Worm (Caenorhabditis elegans) whole organism, L4 larva: ENCODE results near the gene comt-5.

Source experiments
- F49E8.2 ChIP-seq: sonication (generic microtip); optimal IDR thresholded peaks from 2 replicates; lab custom pipeline; 2016; ENCODE audit warnings: missing compliant biosample characterization, mild to moderate bottlenecking, missing genetic modification characterization, borderline replicate concordance
- T20F7.1 ChIP-seq: fragments of 200-800 bp; sonication (Bioruptor generic); optimal IDR thresholded peaks from 2 replicates; lab custom pipeline; 2018; ENCODE audit warnings: mild to moderate bottlenecking, missing genetic modification characterization, missing compliant biosample characterization
- Y105C5A.15 ChIP-seq: fragments of 200-800 bp; sonication (Bioruptor generic); IDR thresholded peaks from 2 replicates; pipeline ENCODE4 v1.3.6; 2022; ENCODE audit warnings: missing genetic modification characterization, missing compliant biosample characterization
- aly-2 ChIP-seq: sonication (generic microtip); optimal IDR thresholded peaks from 2 replicates; lab custom pipeline; 2018; ENCODE audit warnings: missing biosample characterization, missing genetic modification characterization
- ceh-44 ChIP-seq: fragments of 200-800 bp; sonication (Bioruptor generic); IDR thresholded peaks from 2 replicates; pipeline ENCODE4 v1.3.6; 2022; ENCODE audit warnings: missing genetic modification reagents, missing genetic modification characterization, missing compliant biosample characterization
- ceh-62 ChIP-seq: sonication (generic microtip); optimal IDR thresholded peaks from 2 replicates; lab custom pipeline; 2017; ENCODE audit warnings: missing biosample characterization, missing genetic modification characterization
- ceh-82 ChIP-seq: sonication (generic microtip); optimal IDR thresholded peaks from 2 replicates; lab custom pipeline; 2017; ENCODE audit warnings: missing biosample characterization, missing genetic modification characterization
- ces-1 ChIP-seq: fragments of 150-350 bp; sonication (generic microtip); optimal IDR thresholded peaks from 4 replicates; lab custom pipeline; 2014; ENCODE audit warnings: missing biosample characterization, missing genetic modification reagents, missing genetic modification characterization
- cey-2 ChIP-seq: sonication (generic microtip); optimal IDR thresholded peaks from 3 replicates; lab custom pipeline; 2017; ENCODE audit warnings: missing genetic modification characterization, mild to moderate bottlenecking, missing compliant biosample characterization, antibody characterized with exemption, borderline replicate concordance; ENCODE audit not compliant: insufficient read depth
- dmd-6 ChIP-seq: fragments of 200-800 bp; sonication (Bioruptor generic); IDR thresholded peaks from 2 replicates; pipeline ENCODE4 v1.3.6; 2022; ENCODE audit warnings: missing genetic modification reagents, missing genetic modification characterization, missing compliant biosample characterization
- fos-1 ChIP-seq: fragments of 150-350 bp; optimal IDR thresholded peaks from 2 replicates; lab custom pipeline; 2014; ENCODE audit warnings: missing biosample characterization, missing genetic modification characterization
- hif-1 ChIP-seq, 2 experiments: sonication (generic microtip); optimal IDR thresholded peaks; 2 replicates each; lab custom pipeline; 2016 to 2017; ENCODE audit warnings: missing compliant biosample characterization in 2 of 2, missing genetic modification characterization in 2 of 2, missing genetic modification reagents in 2 of 2, missing genotype in 2 of 2, mild to moderate bottlenecking in 1 of 2
- hlh-11 ChIP-seq: fragments of 200-800 bp; sonication (Bioruptor generic); optimal IDR thresholded peaks from 2 replicates; lab custom pipeline; 2018; ENCODE audit warnings: mild to moderate bottlenecking, missing genetic modification characterization, missing compliant biosample characterization
- hlh-30 ChIP-seq: sonication (generic microtip); optimal IDR thresholded peaks from 2 replicates; lab custom pipeline; 2017; ENCODE audit warnings: antibody characterized with exemption, mild to moderate bottlenecking, missing genetic modification characterization, missing compliant biosample characterization; ENCODE audit not compliant: insufficient read depth
- hmg-1.1 ChIP-seq: fragments of 200-800 bp; sonication (Bioruptor generic); IDR thresholded peaks from 2 replicates; pipeline ENCODE4 v1.3.6; 2022; ENCODE audit warnings: missing genetic modification reagents, missing genetic modification characterization, missing compliant biosample characterization
- jun-1 ChIP-seq: fragments of 150-350 bp; optimal IDR thresholded peaks from 2 replicates; lab custom pipeline; 2014; ENCODE audit warnings: missing biosample characterization, missing genetic modification reagents, missing genetic modification characterization
- lin-1 ChIP-seq: fragments of 200-800 bp; sonication (Bioruptor generic); IDR thresholded peaks from 2 replicates; pipeline ENCODE4 v1.3.6; 2022; ENCODE audit warnings: missing genetic modification reagents, missing genetic modification characterization, missing compliant biosample characterization
- lin-13 ChIP-seq: fragments of 150-350 bp; optimal IDR thresholded peaks from 2 replicates; lab custom pipeline; 2014; ENCODE audit warnings: missing biosample characterization, missing genetic modification reagents, missing genetic modification characterization
- lir-3 ChIP-seq: sonication (generic microtip); optimal IDR thresholded peaks from 2 replicates; lab custom pipeline; 2016; ENCODE audit warnings: mild to moderate bottlenecking, missing genetic modification characterization, missing compliant biosample characterization
- nhr-28 ChIP-seq: fragments of 150-350 bp; optimal IDR thresholded peaks from 2 replicates; lab custom pipeline; 2014; ENCODE audit warnings: missing biosample characterization, missing genetic modification characterization
- nhr-77 ChIP-seq: fragments of 150-350 bp; optimal IDR thresholded peaks from 2 replicates; lab custom pipeline; 2014; ENCODE audit warnings: missing biosample characterization, missing genetic modification characterization
- pha-4 ChIP-seq, 2 experiments: fragments of 150-350 bp in 1 of 2; fragments of 200-800 bp in 1 of 2; sonication (Bioruptor generic) in 1 of 2; IDR thresholded peaks in 1 of 2; optimal IDR thresholded peaks in 1 of 2; 2 replicates each; pipeline versions ENCODE4 v1.3.6 to Lab custom; 2014 to 2022; ENCODE audit warnings: missing genetic modification characterization in 2 of 2, missing genetic modification reagents in 2 of 2, missing biosample characterization in 1 of 2, missing compliant biosample characterization in 1 of 2
- php-3 ChIP-seq: fragments of 200-800 bp; sonication (Bioruptor generic); IDR thresholded peaks from 2 replicates; pipeline ENCODE4 v1.3.6; 2022; ENCODE audit warnings: missing genetic modification reagents, missing genetic modification characterization, missing compliant biosample characterization
- pqm-1 ChIP-seq: sonication (generic microtip); optimal IDR thresholded peaks from 2 replicates; lab custom pipeline; 2017; ENCODE audit warnings: missing biosample characterization, missing genetic modification characterization
- set-16 ChIP-seq: fragments of 200-800 bp; sonication (Bioruptor generic); IDR thresholded peaks from 2 replicates; pipeline ENCODE4 v1.3.6; 2022; ENCODE audit warnings: missing genetic modification reagents, missing genetic modification characterization, missing compliant biosample characterization
- spr-3 ChIP-seq: fragments of 200-800 bp; sonication (Bioruptor generic); optimal IDR thresholded peaks from 2 replicates; lab custom pipeline; 2018; ENCODE audit warnings: mild to moderate bottlenecking, missing genetic modification characterization, missing compliant biosample characterization
- tag-97 ChIP-seq: fragments of 200-800 bp; sonication (Bioruptor generic); IDR thresholded peaks from 2 replicates; pipeline ENCODE4 v1.3.6; 2022; ENCODE audit warnings: missing genetic modification characterization, missing compliant biosample characterization
- unc-39 ChIP-seq: sonication (generic microtip); optimal IDR thresholded peaks from 2 replicates; lab custom pipeline; 2017; ENCODE audit warnings: missing biosample characterization, missing genetic modification characterization
- unc-62 ChIP-seq, 3 experiments: fragments of 150-350 bp in 1 of 3; sonication (generic microtip); optimal IDR thresholded peaks in 2 of 3; peaks in 1 of 3; 1 replicate in 1 of 3; 2 replicates in 2 of 3; lab custom pipeline; 2014 to 2017; ENCODE audit warnings: missing biosample characterization in 3 of 3, missing genetic modification characterization in 3 of 3, missing genetic modification reagents in 3 of 3, missing genotype in 1 of 3
- zip-2 ChIP-seq: fragments of 150-350 bp; optimal IDR thresholded peaks from 2 replicates; lab custom pipeline; 2014; ENCODE audit warnings: missing biosample characterization, missing genetic modification characterization
- ztf-11 ChIP-seq: fragments of 150-350 bp; optimal IDR thresholded peaks from 2 replicates; lab custom pipeline; 2014; ENCODE audit warnings: missing biosample characterization, missing genetic modification characterization

comt-5 gene

DNA sequence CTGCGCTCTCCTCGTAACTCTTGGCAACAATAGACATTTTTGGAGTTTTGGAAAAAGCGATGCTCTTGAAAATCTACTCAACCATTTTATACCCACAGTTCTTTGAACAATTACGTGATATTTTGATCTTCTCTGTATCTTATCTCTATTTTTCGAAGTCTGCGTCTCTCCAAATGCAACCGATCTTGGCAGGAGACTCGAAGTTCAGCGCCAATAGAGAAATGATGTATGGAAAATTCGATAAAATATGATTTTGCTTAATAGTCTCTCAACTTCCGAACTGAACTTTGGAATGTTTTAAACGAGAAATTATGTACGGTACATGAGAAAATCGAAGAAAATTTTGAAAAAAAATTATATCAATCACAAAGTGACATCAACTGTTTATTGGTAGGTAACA, 3.3 kb downstream of the comt-5 start, which contains the start of gene comt-4:
comt-4 (minus strand) TSS at position 50 of the 400 bp plus-strand sequence.
- TF ChIP-seq unc-62 (GFP tag; optimal IDR thresholded peaks at IDR 0.05 in 1 of 2; lab: Kevin White, UChicago) (peak in 1 of 2 experiments; percentile 42), unc-62 (tag; optimal IDR thresholded peaks at IDR 0.05; lab: Kevin White, UChicago) (no peak), T20F7.1 (no peak), nhr-28 (tag; lab: Kevin White, UChicago) (peak; percentile 75), dmd-6 (GFP tag; lab: Robert Waterston, UW) (peak; percentile 63), nhr-77 (peak; percentile 10), cey-2 (tag; lab: Kevin White, UChicago) (no peak), hif-1 (tag; optimal IDR thresholded peaks at IDR 0.05; lab: Kevin White, UChicago) (peak in 1 of 2 experiments; percentile 85)

DNA sequence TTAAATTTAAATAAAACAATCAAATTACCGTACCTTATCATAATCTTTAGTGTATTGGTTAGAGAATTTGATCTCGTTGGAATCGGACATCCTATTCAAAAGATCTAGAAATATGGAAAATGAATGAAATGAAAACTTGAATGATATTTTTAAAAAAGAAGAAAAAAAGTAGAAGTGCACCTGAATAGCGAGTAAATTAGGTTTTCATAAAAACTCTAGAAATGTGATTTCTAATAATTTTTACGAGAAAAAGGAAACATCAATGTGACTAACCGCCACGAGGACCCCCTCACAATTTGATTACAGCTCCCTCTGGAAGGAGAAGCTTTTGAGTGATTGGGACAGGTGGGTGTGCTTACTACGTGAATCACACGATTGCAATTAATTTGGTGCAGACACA, 7.5 kb downstream of the comt-5 start, which contains the start of gene Y40B10A.5:
Y40B10A.5 (minus strand) TSS at position 101 of the 400 bp plus-strand sequence.
- no peak for TF ChIP-seq zip-2 (tag; lab: Kevin White, UChicago)
- no peak for TF ChIP-seq ceh-82 (tag; lab: Kevin White, UChicago)
- TF ChIP-seq pqm-1: no peak
- no peak for TF ChIP-seq ztf-11 (tag; lab: Kevin White, UChicago)
- TF ChIP-seq pha-4 (GFP tag; IDR thresholded peaks at IDR 0.05; lab: Robert Waterston, UW): no peak
- TF ChIP-seq pha-4 (tag; optimal IDR thresholded peaks at IDR 0.05; lab: Kevin White, UChicago): no peak
- TF ChIP-seq jun-1 (tag; lab: Kevin White, UChicago): no peak
- no peak for TF ChIP-seq lin-1 (GFP tag; lab: Robert Waterston, UW)
- TF ChIP-seq hlh-30: no peak
- no peak for TF ChIP-seq lin-13 (GFP tag; lab: Kevin White, UChicago)
- TF ChIP-seq tag-97: no peak
- TF ChIP-seq fos-1 (tag; lab: Kevin White, UChicago): no peak
- TF ChIP-seq unc-39: no peak
- no peak for TF ChIP-seq php-3 (GFP tag; lab: Robert Waterston, UW)

ce11 chrV:2035545-2035944, 17.9 kb downstream of the comt-5 start, which contains the start of gene srab-23:
Gene srab-23, minus strand, starts transcription at chrV:2035645.
- no peak for TF ChIP-seq Y105C5A.15 (GFP tag; lab: Robert Waterston, UW)
- TF ChIP-seq ceh-62 (tag; lab: Kevin White, UChicago): no peak
- TF ChIP-seq ceh-44 (GFP tag; lab: Robert Waterston, UW): no peak
- TF ChIP-seq lin-13 (GFP tag; lab: Kevin White, UChicago): no peak
- TF ChIP-seq spr-3 (GFP tag; lab: Kevin White, UChicago): no peak
- TF ChIP-seq F49E8.2 (tag; lab: Kevin White, UChicago): no peak
- no peak for TF ChIP-seq lir-3 (tag; lab: Kevin White, UChicago)
- TF ChIP-seq hlh-11: no peak
- no peak for TF ChIP-seq nhr-77
- TF ChIP-seq tag-97: no peak
- TF ChIP-seq ces-1 (GFP tag; lab: Kevin White, UChicago): no peak
- TF ChIP-seq hmg-1.1 (GFP tag; lab: Robert Waterston, UW): no peak
- no peak for TF ChIP-seq hlh-30

ce11 chrV:2031454-2031853, 22.0 kb downstream of the comt-5 start, which contains the start of gene hil-6:
Gene hil-6, minus strand, starts transcription at chrV:2031554.
- peak in 1 of 2 experiments; percentile 33 for TF ChIP-seq unc-62 (GFP tag; optimal IDR thresholded peaks at IDR 0.05 in 1 of 2; lab: Kevin White, UChicago)
- TF ChIP-seq unc-62 (tag; optimal IDR thresholded peaks at IDR 0.05; lab: Kevin White, UChicago): no peak
- no peak for TF ChIP-seq lin-13 (GFP tag; lab: Kevin White, UChicago)

DNA sequence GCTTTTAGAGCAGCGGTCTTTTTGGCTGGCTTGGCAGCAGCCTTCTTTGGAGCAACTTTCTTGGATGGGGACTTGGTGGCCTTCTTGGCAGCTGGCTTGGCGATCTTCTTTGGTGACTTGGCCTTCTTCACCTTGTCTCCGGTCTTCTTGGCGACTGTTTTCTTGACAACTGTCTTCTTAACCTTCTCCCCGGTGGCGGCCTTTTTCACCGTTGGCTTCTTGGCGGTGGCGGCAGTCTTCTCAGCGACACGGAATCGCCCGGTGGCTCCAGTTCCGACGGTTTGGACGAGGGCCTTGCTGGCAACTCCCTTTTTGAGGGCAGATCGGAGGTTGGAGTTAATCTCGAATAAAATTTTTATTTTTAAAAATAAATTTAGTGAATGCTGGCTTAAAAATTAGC, 22.7 kb downstream of the comt-5 start:
- TF ChIP-seq aly-2 (no peak), set-16 (GFP tag; lab: Robert Waterston, UW) (peak; percentile 75), php-3 (GFP tag; lab: Robert Waterston, UW) (no peak), lir-3 (tag; lab: Kevin White, UChicago) (no peak), unc-62 (GFP tag; optimal IDR thresholded peaks at IDR 0.05 in 1 of 2; lab: Kevin White, UChicago) (peak in 1 of 2 experiments; percentile 43), unc-62 (tag; optimal IDR thresholded peaks at IDR 0.05; lab: Kevin White, UChicago) (no peak)
